Worm (Caenorhabditis elegans) whole organism, L1 larva: ENCODE data around the gene ZK632.11.

ENCODE experiments used
- fkh-10 ChIP-seq: sonication (generic microtip); optimal IDR thresholded peaks from 2 replicates; lab custom pipeline; 2017; ENCODE audit warnings: missing biosample characterization, missing genetic modification reagents, missing genetic modification characterization
- fos-1 ChIP-seq: fragments of 150-350 bp; optimal IDR thresholded peaks from 2 replicates; lab custom pipeline; 2014; ENCODE audit warnings: missing biosample characterization, missing genetic modification characterization
- lin-15B ChIP-seq: fragments of 150-350 bp; sonication (generic microtip); optimal IDR thresholded peaks from 3 replicates; lab custom pipeline; 2014; ENCODE audit warnings: missing biosample characterization, missing genetic modification characterization
- rnt-1 ChIP-seq: sonication (generic microtip); optimal IDR thresholded peaks from 2 replicates; lab custom pipeline; 2016; ENCODE audit warnings: mild to moderate bottlenecking, missing genetic modification characterization, moderate library complexity, missing compliant biosample characterization
- ztf-4 ChIP-seq: fragments of 150-350 bp; optimal IDR thresholded peaks from 2 replicates; lab custom pipeline; 2014; ENCODE audit warnings: missing biosample characterization, missing genetic modification characterization

ce11 chrIII:9780254-9780653 is 47.5 kb upstream of the ZK632.11 start, which contains the start of gene sqv-3:
- TF ChIP-seq rnt-1 (no peak), fos-1 (tag; lab: Kevin White, UChicago) (no peak), ztf-4 (no peak), fkh-10 (no peak), lin-15B (tag; lab: Kevin White, UChicago) (no peak)
